Worm (Caenorhabditis elegans): Measurements from ENCODE around the gene F38B7.3.

Gene F38B7.3

ce11 chrV:11503081-11503751 is 45.7 kb upstream of the F38B7.3 start, which contains the start of gene C55A6.12 (continued):
- TF ChIP-seq hlh-17 (GFP tag; optimal IDR thresholded peaks at IDR 0.05; ENCODE audit: borderline replicate concordance) = no peak
- TF ChIP-seq ets-5 (GFP tag; IDR thresholded peaks at IDR 0.05) = no peak
- no peak for TF ChIP-seq nhr-28 (tag; optimal IDR thresholded peaks at IDR 0.05)
- TF ChIP-seq nhr-85 (tag) = peak; percentile 28

ce11 chrV:11504853-11505397 is 44.0 kb upstream of the F38B7.3 start, which contains the start of the genes C55A6.1 and C55A6.10:
TSS of gene C55A6.1 (minus strand) at chrV:11504968.
TSS of gene C55A6.10 (plus strand) at chrV:11505347.
- TF ChIP-seq grh-1 (GFP tag; IDR thresholded peaks at IDR 0.05) (peak; percentile 64), nhr-90 (tag; optimal IDR thresholded peaks at IDR 0.05; ENCODE audit: poor library complexity) (peak; percentile 79), lin-35 (GFP tag; optimal IDR thresholded peaks at IDR 0.05) (peak; percentile 55 to 62), fkh-8 (tag; optimal IDR thresholded peaks at IDR 0.05) (peak; percentile 59), tbx-2 (tag; optimal IDR thresholded peaks at IDR 0.05) (peak; percentile 71), unc-130 (tag; optimal IDR thresholded peaks at IDR 0.05) (peak; percentile 18), lsy-2 (tag; optimal IDR thresholded peaks at IDR 0.05) (peak; percentile 56 to 73), sox-4 (tag; optimal IDR thresholded peaks at IDR 0.05) (peak; percentile 17), blmp-1 (tag; optimal IDR thresholded peaks at IDR 0.05) (peak; percentile 52), nhr-20 (tag; optimal IDR thresholded peaks at IDR 0.05) (peak; percentile 82), nhr-47 (tag; optimal IDR thresholded peaks at IDR 0.05) (peak; percentile 85), swsn-7 (tag; optimal IDR thresholded peaks at IDR 0.05) (peak; percentile 79), xbp-1 (tag; optimal IDR thresholded peaks at IDR 0.05) (peak; percentile 65), snpc-4 (tag; optimal IDR thresholded peaks at IDR 0.05) (peak; percentile 17), dsc-1 (tag; optimal IDR thresholded peaks at IDR 0.05) (peak; percentile 30), lin-14 (GFP tag; optimal IDR thresholded peaks at IDR 0.05) (peak; percentile 76), skn-1 (tag; optimal IDR thresholded peaks at IDR 0.05) (peak; percentile 38), rnt-1 (tag; optimal IDR thresholded peaks at IDR 0.05) (peak; percentile 59), ceh-82 (tag; optimal IDR thresholded peaks at IDR 0.05) (peak in 2 of 3 experiments; percentile 9 to 41), ztf-11 (tag; optimal IDR thresholded peaks at IDR 0.05) (peak in 1 of 2 experiments; percentile 68), nhr-71 (tag; optimal IDR thresholded peaks at IDR 0.05) (peak; percentile 86), mep-1 (tag; optimal IDR thresholded peaks at IDR 0.05) (peak; percentile 74), F16B12.6 (tag; optimal IDR thresholded peaks at IDR 0.05) (peak; percentile 93), nhr-19 (GFP tag; conservative IDR thresholded peaks at IDR 0.05) (peak; percentile 68), nhr-85 (tag) (peak; percentile 84), snu-23 (GFP tag; optimal IDR thresholded peaks at IDR 0.05) (peak; percentile 84), egl-13 (tag; optimal IDR thresholded peaks at IDR 0.05) (peak; percentile 52), pax-3 (tag; optimal IDR thresholded peaks at IDR 0.05) (peak; percentile 20), dpl-1 (GFP tag; optimal IDR thresholded peaks at IDR 0.05) (peak; percentile 35 to 67 (median 50)), ceh-8 (GFP tag; optimal IDR thresholded peaks at IDR 0.05) (peak; percentile 44), C16A3.4 (tag; optimal IDR thresholded peaks at IDR 0.05) (peak; percentile 62), jun-1 (tag; optimal IDR thresholded peaks at IDR 0.05) (peak; percentile 30), isw-1 (GFP tag; IDR thresholded peaks at IDR 0.05) (peak; percentile 59), lir-3 (tag; optimal IDR thresholded peaks at IDR 0.05; ENCODE audit: poor library complexity) (peak; percentile 66), unc-86 (tag; optimal IDR thresholded peaks at IDR 0.05) (peak; percentile 76), fkh-10 (GFP tag; optimal IDR thresholded peaks at IDR 0.05) (peak; percentile 60), efl-1 (optimal IDR thresholded peaks at IDR 0.05) (peak; percentile 60 to 69), efl-1 (GFP tag; optimal IDR thresholded peaks at IDR 0.05 in 1 of 2) (peak; percentile 61 to 94), nhr-77 (tag; optimal IDR thresholded peaks at IDR 0.05) (peak; percentile 37), ceh-88 (GFP tag; IDR thresholded peaks at IDR 0.05) (peak; percentile 54; the same call in 1 of the 2 replicates), elt-2 (tag; optimal IDR thresholded peaks at IDR 0.05) (peak; percentile 14)
